Worm (Caenorhabditis elegans) whole organism, early embryonic: ENCODE results near the gene D1044.6.

Source experiments
- B0310.2 ChIP-seq: sonication (generic microtip); optimal IDR thresholded peaks from 2 replicates; lab custom pipeline; 2016; ENCODE audit warnings: mild to moderate bottlenecking, missing genetic modification characterization, missing compliant biosample characterization
- F13C5.2 ChIP-seq: sonication (generic microtip); optimal IDR thresholded peaks from 2 replicates; lab custom pipeline; 2017; ENCODE audit warnings: mild to moderate bottlenecking, missing genetic modification characterization, inconsistent platforms, missing compliant biosample characterization
- aly-1 ChIP-seq: sonication (generic microtip); optimal IDR thresholded peaks from 2 replicates; lab custom pipeline; 2016; ENCODE audit warnings: missing genetic modification characterization, missing compliant biosample characterization
- ama-1 ChIP-seq: fragments of 150-350 bp; optimal IDR thresholded peaks from 2 replicates; lab custom pipeline; 2014
- ceh-13 ChIP-seq: fragments of 200-800 bp; sonication (Bioruptor generic); optimal IDR thresholded peaks from 2 replicates; lab custom pipeline; 2018; ENCODE audit warnings: mild to moderate bottlenecking, missing genetic modification characterization, missing compliant biosample characterization
- ceh-36 ChIP-seq: sonication (generic microtip); optimal IDR thresholded peaks from 2 replicates; lab custom pipeline; 2016; ENCODE audit warnings: missing genetic modification characterization, inconsistent platforms, missing compliant biosample characterization
- ets-7 ChIP-seq: sonication (generic microtip); optimal IDR thresholded peaks from 2 replicates; lab custom pipeline; 2016; ENCODE audit warnings: missing genotype, missing genetic modification characterization, missing compliant biosample characterization
- flt-1 ChIP-seq: fragments of 200-800 bp; sonication (Bioruptor generic); IDR thresholded peaks from 2 replicates; pipeline ENCODE4 v1.3.6; 2022; ENCODE audit warnings: missing genetic modification characterization, missing compliant biosample characterization
- hmbx-1 ChIP-seq: sonication (generic microtip); optimal IDR thresholded peaks from 2 replicates; lab custom pipeline; 2016; ENCODE audit warnings: mild to moderate bottlenecking, missing genetic modification characterization, missing compliant biosample characterization
- hmg-4 ChIP-seq: fragments of 200-800 bp; sonication (Bioruptor generic); optimal IDR thresholded peaks from 2 replicates; lab custom pipeline; 2018; ENCODE audit warnings: mild to moderate bottlenecking, missing genetic modification characterization, missing compliant biosample characterization
- hnd-1 ChIP-seq: sonication (generic microtip); optimal IDR thresholded peaks from 2 replicates; lab custom pipeline; 2016; ENCODE audit warnings: missing genetic modification characterization, missing compliant biosample characterization
- pes-1 ChIP-seq: fragments of 200-800 bp; sonication (Bioruptor generic); IDR thresholded peaks from 2 replicates; pipeline ENCODE4 v1.3.6; 2022; ENCODE audit warnings: missing genetic modification reagents, missing genetic modification characterization, missing compliant biosample characterization
- scrt-1 ChIP-seq: fragments of 200-800 bp; sonication (Bioruptor generic); IDR thresholded peaks from 2 replicates; pipeline ENCODE4 v1.3.6; 2022; ENCODE audit warnings: missing genetic modification characterization, missing compliant biosample characterization
- sea-1 ChIP-seq: fragments of 200-800 bp; sonication (Bioruptor generic); conservative IDR thresholded peaks from 2 replicates; pipeline ENCODE4 v1.3.6; 2022; ENCODE audit warnings: missing genetic modification characterization, missing compliant biosample characterization
- tbx-11 ChIP-seq: fragments of 200-800 bp; sonication (Bioruptor generic); IDR thresholded peaks from 2 replicates; pipeline ENCODE4 v1.3.6; 2022; ENCODE audit warnings: missing genetic modification characterization, missing compliant biosample characterization
- tbx-37 ChIP-seq: fragments of 200-800 bp; sonication (Bioruptor generic); conservative IDR thresholded peaks from 2 replicates; pipeline ENCODE4 v1.3.6; 2022; ENCODE audit warnings: missing genetic modification reagents, missing genetic modification characterization, missing compliant biosample characterization
- tra-4 ChIP-seq: sonication (generic microtip); optimal IDR thresholded peaks from 2 replicates; lab custom pipeline; 2017; ENCODE audit warnings: missing genetic modification characterization, missing compliant biosample characterization

Gene D1044.6

DNA sequence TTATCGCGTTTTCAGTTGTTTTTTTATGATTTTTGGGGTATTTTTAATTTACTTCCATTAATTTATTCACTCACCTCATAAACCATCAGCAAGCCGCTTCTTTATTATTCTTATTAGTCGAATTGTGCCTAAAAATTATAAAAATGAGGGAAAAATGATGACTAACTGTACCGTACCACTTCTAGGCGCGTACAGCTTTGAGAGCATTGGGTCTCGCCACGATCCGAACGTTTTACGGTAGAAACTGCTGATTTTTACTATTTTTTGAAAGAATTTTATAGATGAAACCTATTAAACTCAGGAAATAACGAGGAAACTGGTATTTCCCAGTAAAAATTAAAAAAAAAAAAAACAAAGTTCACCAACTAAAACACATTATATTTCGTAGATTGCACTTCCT, at the start of gene D1044.6:
D1044.6 (minus strand) TSS at position 128 of the 400 bp plus-strand sequence.
- TF ChIP-seq F13C5.2 (tag; lab: Kevin White, UChicago): no peak
- no peak for TF ChIP-seq B0310.2
- no peak for TF ChIP-seq hmbx-1
- no peak for TF ChIP-seq scrt-1 (GFP tag; lab: Robert Waterston, UW)
- no peak for TF ChIP-seq tbx-11 (GFP tag; lab: Robert Waterston, UW)
- no peak for TF ChIP-seq ets-7
- no peak for TF ChIP-seq sea-1 (GFP tag; lab: Robert Waterston, UW)
- TF ChIP-seq hmg-4: no peak
- TF ChIP-seq aly-1 (tag; lab: Kevin White, UChicago): no peak
- TF ChIP-seq flt-1: no peak
- TF ChIP-seq ceh-36 (tag; lab: Kevin White, UChicago): no peak
- TF ChIP-seq ama-1 (lab: Kevin White, UChicago): no peak
- no peak for TF ChIP-seq tbx-37 (GFP tag; lab: Robert Waterston, UW)

DNA sequence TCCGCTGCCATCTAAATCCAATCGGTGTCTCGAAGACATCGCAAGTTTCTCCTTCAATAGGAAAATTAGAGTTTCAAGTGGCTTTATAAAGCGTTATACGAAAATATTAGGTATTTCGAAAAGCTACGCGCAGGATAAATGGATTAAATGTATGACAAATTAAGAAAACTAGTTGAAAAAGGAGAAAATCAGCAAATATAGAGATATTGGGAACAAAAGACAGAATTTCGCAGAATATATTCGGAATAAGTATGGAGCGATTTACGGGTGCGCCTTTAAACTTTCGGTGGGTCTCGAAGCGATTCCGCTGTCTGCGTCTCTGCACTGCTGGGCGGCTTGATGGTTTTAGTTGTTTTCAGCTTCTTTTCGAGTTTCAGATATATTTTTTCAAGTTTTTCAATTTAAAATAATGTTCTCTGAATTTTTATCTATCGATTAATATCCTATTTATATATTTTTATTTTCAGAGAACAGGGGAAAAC, 48.7 kb upstream of the D1044.6 start, which contains the start of the genes ddx-15 and ucr-1:
ddx-15 (minus strand) TSS at position 51 of the 482 bp plus-strand sequence.
ucr-1 (plus strand) TSS at position 468 of the 482 bp plus-strand sequence.
- TF ChIP-seq ceh-13 (GFP tag; lab: Kevin White, UChicago): no peak
- no peak for TF ChIP-seq scrt-1 (GFP tag; lab: Robert Waterston, UW)
- TF ChIP-seq ets-7: no peak
- TF ChIP-seq hmbx-1: no peak
- TF ChIP-seq hnd-1 (tag; lab: Kevin White, UChicago): no peak
- TF ChIP-seq aly-1 (tag; lab: Kevin White, UChicago): no peak
- no peak for TF ChIP-seq tbx-37 (GFP tag; lab: Robert Waterston, UW)
- no peak for TF ChIP-seq F13C5.2 (tag; lab: Kevin White, UChicago)
- TF ChIP-seq tbx-11 (GFP tag; lab: Robert Waterston, UW): no peak
- no peak for TF ChIP-seq tra-4 (tag; lab: Kevin White, UChicago)
- TF ChIP-seq sea-1 (GFP tag; lab: Robert Waterston, UW): no peak
- no peak for TF ChIP-seq pes-1 (GFP tag; lab: Robert Waterston, UW)
- no peak for TF ChIP-seq ama-1 (lab: Kevin White, UChicago)
- TF ChIP-seq B0310.2: no peak

- TF ChIP-seq hmbx-1: no peak
- no peak for TF ChIP-seq ama-1 (lab: Kevin White, UChicago)
- no peak for TF ChIP-seq tbx-37 (GFP tag; lab: Robert Waterston, UW)
- no peak for TF ChIP-seq hnd-1 (tag; lab: Kevin White, UChicago)
- no peak for TF ChIP-seq sea-1 (GFP tag; lab: Robert Waterston, UW)
- TF ChIP-seq scrt-1 (GFP tag; lab: Robert Waterston, UW): no peak
- TF ChIP-seq ceh-13 (GFP tag; lab: Kevin White, UChicago): no peak
- no peak for TF ChIP-seq F13C5.2 (tag; lab: Kevin White, UChicago)
- TF ChIP-seq aly-1 (tag; lab: Kevin White, UChicago): no peak
- TF ChIP-seq tbx-11 (GFP tag; lab: Robert Waterston, UW): no peak
- TF ChIP-seq ceh-36 (tag; lab: Kevin White, UChicago): no peak
- no peak for TF ChIP-seq ets-7
- TF ChIP-seq hmg-4: no peak
- no peak for TF ChIP-seq B0310.2
- no peak for TF ChIP-seq flt-1
- no peak for TF ChIP-seq pes-1 (GFP tag; lab: Robert Waterston, UW)
- no peak for TF ChIP-seq tra-4 (tag; lab: Kevin White, UChicago)
Observed at ce11 chrIII:5588746-5589145, 45.8 kb upstream of the D1044.6 start.

DNA sequence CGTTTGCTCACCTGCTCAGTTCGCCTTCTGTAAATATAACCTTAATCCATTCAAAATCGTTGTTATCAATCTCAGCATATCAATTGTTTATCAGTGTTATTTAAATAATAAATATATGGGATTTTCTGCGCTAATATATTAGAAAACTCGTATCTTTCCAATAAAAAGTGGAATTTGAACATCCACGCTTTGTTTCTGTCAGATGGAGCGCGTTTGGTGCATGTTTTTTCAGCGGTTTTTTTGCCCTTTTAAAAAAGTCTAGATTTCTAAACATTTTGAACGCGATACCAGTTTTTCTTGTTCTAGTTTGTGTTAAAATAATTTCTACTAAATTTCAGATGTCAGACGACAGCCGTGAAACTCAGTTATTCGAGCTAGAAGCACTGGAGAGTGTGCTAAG, 43.9 kb upstream of the D1044.6 start, which contains the start of gene F56D2.2:
F56D2.2 (plus strand) TSS at position 339 of the 400 bp plus-strand sequence.
- TF ChIP-seq F13C5.2 (tag; lab: Kevin White, UChicago) (no peak), hnd-1 (tag; lab: Kevin White, UChicago) (no peak), hmg-4 (no peak), ama-1 (lab: Kevin White, UChicago) (no peak), tra-4 (tag; lab: Kevin White, UChicago) (no peak), ceh-36 (tag; lab: Kevin White, UChicago) (no peak), tbx-11 (GFP tag; lab: Robert Waterston, UW) (no peak), B0310.2 (no peak), tbx-37 (GFP tag; lab: Robert Waterston, UW) (no peak), ets-7 (no peak), scrt-1 (GFP tag; lab: Robert Waterston, UW) (no peak), hmbx-1 (no peak), flt-1 (no peak), ceh-13 (GFP tag; lab: Kevin White, UChicago) (no peak), sea-1 (GFP tag; lab: Robert Waterston, UW) (no peak), pes-1 (GFP tag; lab: Robert Waterston, UW) (no peak), aly-1 (tag; lab: Kevin White, UChicago) (no peak)

- TF ChIP-seq tra-4 (tag; lab: Kevin White, UChicago): no peak
Observed at ce11 chrIII:5585711-5586110, 42.7 kb upstream of the D1044.6 start.

ce11 chrIII:5584647-5585046, 41.7 kb upstream of the D1044.6 start, which contains the start of gene F56D2.3:
Gene F56D2.3, plus strand, starts transcription at chrIII:5584947.
- no peak for TF ChIP-seq hnd-1 (tag; lab: Kevin White, UChicago)
- no peak for TF ChIP-seq pes-1 (GFP tag; lab: Robert Waterston, UW)
- no peak for TF ChIP-seq tbx-11 (GFP tag; lab: Robert Waterston, UW)
- no peak for TF ChIP-seq F13C5.2 (tag; lab: Kevin White, UChicago)
- no peak for TF ChIP-seq sea-1 (GFP tag; lab: Robert Waterston, UW)
- no peak for TF ChIP-seq tra-4 (tag; lab: Kevin White, UChicago)
- no peak for TF ChIP-seq ceh-13 (GFP tag; lab: Kevin White, UChicago)
- TF ChIP-seq tbx-37 (GFP tag; lab: Robert Waterston, UW): no peak
- TF ChIP-seq flt-1: no peak
- no peak for TF ChIP-seq B0310.2
- no peak for TF ChIP-seq ceh-36 (tag; lab: Kevin White, UChicago)
- TF ChIP-seq ets-7: no peak
- no peak for TF ChIP-seq hmbx-1

DNA sequence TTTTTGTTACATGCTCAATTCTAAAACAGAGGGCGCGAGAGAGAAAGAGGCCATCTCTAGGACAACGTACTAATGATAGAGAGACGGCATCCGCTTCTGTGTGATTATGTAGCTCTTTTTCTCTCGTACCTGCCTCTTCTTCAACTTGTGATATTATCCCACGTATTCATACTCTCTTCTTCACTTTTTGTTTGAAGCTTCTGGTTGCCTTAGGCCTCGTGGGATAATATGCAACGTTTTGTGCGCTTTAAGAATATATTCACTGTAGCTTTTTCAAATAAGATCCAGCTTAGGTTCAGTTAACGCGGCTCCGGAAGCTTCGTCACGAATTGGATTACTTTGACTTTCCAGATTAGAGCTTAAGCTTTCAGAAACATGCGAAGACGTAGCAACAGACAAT, 39.8 kb upstream of the D1044.6 start, which contains the start of the genes F56D2.8 and uev-2:
F56D2.8 (minus strand) TSS at position 101 of the 400 bp plus-strand sequence.
uev-2 (plus strand) TSS at position 360 of the 400 bp plus-strand sequence.
- TF ChIP-seq B0310.2 (no peak), ceh-36 (tag; lab: Kevin White, UChicago) (no peak), hnd-1 (tag; lab: Kevin White, UChicago) (no peak), flt-1 (no peak), aly-1 (tag; lab: Kevin White, UChicago) (no peak), tbx-37 (GFP tag; lab: Robert Waterston, UW) (no peak), ceh-13 (GFP tag; lab: Kevin White, UChicago) (no peak)
